Fruit fly (Drosophila melanogaster): ENCODE measurements around the gene CG13474.
A peak's percentile ranks its signal among the peaks of the same experiment; 100 is the strongest.

CG13474 gene

dm6 chr3L:14697005-14697404 lies at the start of gene CG13474:
Gene CG13474, minus strand, starts transcription at chr3L:14697105.
- no peak for TF ChIP-seq salr (GFP tag; optimal IDR thresholded peaks at IDR 0.05)
- no peak for TF ChIP-seq svp (GFP tag)
- no peak for TF ChIP-seq eg (GFP tag; IDR thresholded peaks at IDR 0.05)
- no peak for TF ChIP-seq lz (GFP tag; optimal IDR thresholded peaks at IDR 0.05)
- no peak for TF ChIP-seq fd59A (GFP tag; optimal IDR thresholded peaks at IDR 0.05)
- no peak for TF ChIP-seq Ets21C (GFP tag; optimal IDR thresholded peaks at IDR 0.05)
- TF ChIP-seq Hr38 (GFP tag; optimal IDR thresholded peaks at IDR 0.05), result no peak
- TF ChIP-seq dac (GFP tag; optimal IDR thresholded peaks at IDR 0.05), result no peak
- no peak for TF ChIP-seq Sox15 (GFP tag; optimal IDR thresholded peaks at IDR 0.05)
- no peak for TF ChIP-seq CG31627 (GFP tag; optimal IDR thresholded peaks at IDR 0.05)
- TF ChIP-seq fd85E (GFP tag; optimal IDR thresholded peaks at IDR 0.05), result no peak
- no peak for TF ChIP-seq CG7368 (GFP tag; optimal IDR thresholded peaks at IDR 0.05)
- no peak for TF ChIP-seq CG8319 (GFP tag; optimal IDR thresholded peaks at IDR 0.05)
- TF ChIP-seq CG3032 (tag; optimal IDR thresholded peaks at IDR 0.05), result no peak
- no peak for TF ChIP-seq dsx (GFP tag; optimal IDR thresholded peaks at IDR 0.05; ENCODE audit: poor library complexity, severe bottlenecking)
- no peak for TF ChIP-seq CG8119 (GFP tag; IDR thresholded peaks at IDR 0.05)
- no peak for TF ChIP-seq spab (GFP tag; optimal IDR thresholded peaks at IDR 0.05)
- no peak for TF ChIP-seq Hr39 (GFP tag; optimal IDR thresholded peaks at IDR 0.05)
- TF ChIP-seq CG6276 (GFP tag; optimal IDR thresholded peaks at IDR 0.05), result no peak

dm6 chr3L:14743106-14743692 lies 46.3 kb upstream of the CG13474 start:
- no peak for TF ChIP-seq Ets96B (tag; optimal IDR thresholded peaks at IDR 0.05)
- no peak for TF ChIP-seq acj6 (GFP tag; optimal IDR thresholded peaks at IDR 0.05)
- peak; percentile 59; the same call in 2 of the 3 replicates for TF ChIP-seq CG6163 (GFP tag; IDR thresholded peaks at IDR 0.05)
- TF ChIP-seq Met (GFP tag; optimal IDR thresholded peaks at IDR 0.05), result peak; percentile 4
- TF ChIP-seq CG6854 (GFP tag; optimal IDR thresholded peaks at IDR 0.05), result no peak
- TF ChIP-seq Eip75B (GFP tag; optimal IDR thresholded peaks at IDR 0.05), result no peak
- TF ChIP-seq CG6808 (GFP tag; optimal IDR thresholded peaks at IDR 0.05), result no peak
- TF ChIP-seq dac (GFP tag; optimal IDR thresholded peaks at IDR 0.05), result no peak
- no peak for TF ChIP-seq eg (GFP tag; IDR thresholded peaks at IDR 0.05)
- peak; percentile 73 for TF ChIP-seq Eip78C (GFP tag)
- TF ChIP-seq Ets21C (GFP tag; optimal IDR thresholded peaks at IDR 0.05), result no peak
- TF ChIP-seq CG3032 (tag; optimal IDR thresholded peaks at IDR 0.05), result no peak
- peak; percentile 98 for TF ChIP-seq Blimp-1 (GFP tag; optimal IDR thresholded peaks at IDR 0.05)
- TF ChIP-seq Eip93F (GFP tag; optimal IDR thresholded peaks at IDR 0.05), result no peak
- TF ChIP-seq CG6792 (GFP tag; optimal IDR thresholded peaks at IDR 0.05), result no peak
- no peak for TF ChIP-seq cyc (GFP tag; optimal IDR thresholded peaks at IDR 0.05)
- peak; percentile 14 for TF ChIP-seq vri (GFP tag; optimal IDR thresholded peaks at IDR 0.05)
- no peak for TF ChIP-seq CG4318 (GFP tag; optimal IDR thresholded peaks at IDR 0.05)
- no peak for TF ChIP-seq pdm3 (GFP tag; optimal IDR thresholded peaks at IDR 0.05)

- TF ChIP-seq ss (GFP tag; optimal IDR thresholded peaks at IDR 0.05) (no peak), CG6163 (GFP tag; IDR thresholded peaks at IDR 0.05) (no peak), CG4318 (GFP tag; optimal IDR thresholded peaks at IDR 0.05) (no peak), Hr38 (GFP tag; optimal IDR thresholded peaks at IDR 0.05) (no peak), Met (GFP tag; optimal IDR thresholded peaks at IDR 0.05) (no peak), lz (GFP tag; optimal IDR thresholded peaks at IDR 0.05) (no peak), net (GFP tag; optimal IDR thresholded peaks at IDR 0.05) (no peak), Eip75B (GFP tag; optimal IDR thresholded peaks at IDR 0.05) (no peak), fd59A (GFP tag; optimal IDR thresholded peaks at IDR 0.05) (no peak), CG31627 (GFP tag; optimal IDR thresholded peaks at IDR 0.05) (no peak)
Observed at dm6 chr3L:14733417-14733816, 36.5 kb upstream of the CG13474 start, which contains the start of gene CG13471. Gene CG13471, minus strand, starts transcription at chr3L:14733517.

Data from whole organism, prepupa.